Fruit fly (Drosophila melanogaster) Kc167 (cell line): ENCODE data around the gene robl37BC.

Experiments
- Myc ChIP-seq: fragments of >200 bp; optimal IDR thresholded peaks from 2 replicates; lab custom pipeline; 2017; ENCODE audit warnings: missing external identifiers
- psq ChIP-seq: fragments of >200 bp; optimal IDR thresholded peaks from 2 replicates; lab custom pipeline; 2017; ENCODE audit warnings: missing external identifiers

DNA sequence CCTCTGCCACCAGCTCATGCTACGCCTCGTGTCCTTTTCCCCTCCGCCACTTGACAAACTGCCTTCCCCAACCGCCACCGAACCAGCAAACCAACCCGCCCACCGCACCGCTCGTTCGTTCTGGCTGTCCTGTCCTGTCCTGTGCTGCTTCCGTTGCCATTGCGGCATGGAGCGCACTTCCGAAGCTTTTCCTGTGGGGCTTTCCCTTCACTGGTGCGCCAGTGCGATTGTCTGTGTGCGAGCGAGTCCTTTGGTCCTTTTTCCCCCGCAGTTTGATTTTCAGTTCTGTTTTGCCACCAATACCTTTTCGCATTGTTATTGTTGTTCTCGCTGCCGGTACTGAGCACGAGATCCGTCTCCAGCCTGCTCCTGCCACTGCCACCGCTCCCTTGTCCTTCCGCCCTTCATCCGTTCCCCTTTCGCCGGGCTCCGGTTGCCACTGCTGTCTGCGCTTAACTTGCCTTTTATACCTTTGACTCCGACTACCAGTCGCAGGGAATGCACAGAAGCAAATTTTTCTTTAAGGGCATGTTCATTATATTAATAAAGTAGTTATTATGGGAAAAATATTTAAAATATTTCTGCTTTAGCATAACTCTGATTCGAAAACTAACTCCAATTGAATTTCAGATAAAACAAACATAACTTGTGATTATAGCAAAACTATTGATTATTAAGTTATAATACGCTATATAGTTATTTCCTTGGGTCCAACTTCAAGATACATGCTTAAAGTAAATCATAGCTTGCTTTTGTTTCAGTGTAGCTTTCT is 13.5 kb downstream of the robl37BC start:
- no peak for TF ChIP-seq psq (lab: Kevin White, UChicago)
- TF ChIP-seq Myc: no peak
